Fruit fly (Drosophila melanogaster): ENCODE measurements around the gene blot.

- no peak for TF ChIP-seq CG8478 (optimal IDR thresholded peaks at IDR 0.05)
- peak; percentile 60 to 67 for TF ChIP-seq CTCF (optimal IDR thresholded peaks at IDR 0.05)
Observed at dm6 chr3L:17470110-17470509, 48.8 kb upstream of the blot start, which contains the start of gene SecCl.

All from S2 (cell line).